Fruit fly (Drosophila melanogaster) whole organism, embryonic: ENCODE results near the gene kibra.

Experiments
- Abd-B ChIP-seq: fragments of 200-800 bp; sonication (Bioruptor generic); optimal IDR thresholded peaks from 2 replicates; lab custom pipeline; 2018; ENCODE audit warnings: missing biosample characterization, mild to moderate bottlenecking, missing genetic modification characterization, moderate library complexity
- B-H2 ChIP-seq: fragments of 200-800 bp; sonication (Bioruptor generic); optimal IDR thresholded peaks from 2 replicates; lab custom pipeline; 2018; ENCODE audit warnings: missing biosample characterization, mild to moderate bottlenecking, missing genetic modification characterization
- CG10366 ChIP-seq: fragments of 200-800 bp; sonication (Bioruptor generic); IDR thresholded peaks from 2 replicates; pipeline ENCODE4 v1.3.6; 2022; ENCODE audit warnings: missing biosample characterization, missing genetic modification characterization
- CG11085 ChIP-seq: fragments of 200-800 bp; sonication (Bioruptor generic); IDR thresholded peaks from 2 replicates; pipeline ENCODE4 v1.3.6; 2022; ENCODE audit warnings: missing biosample characterization, missing genetic modification characterization
- CG11504 ChIP-seq: fragments of 200-800 bp; sonication (Bioruptor generic); optimal IDR thresholded peaks from 3 replicates; lab custom pipeline; 2019; ENCODE audit warnings: missing biosample characterization, mild to moderate bottlenecking, missing genetic modification characterization, moderate library complexity
- CG15073 ChIP-seq: fragments of 200-800 bp; sonication (Bioruptor generic); optimal IDR thresholded peaks from 2 replicates; lab custom pipeline; 2016; ENCODE audit warnings: missing biosample characterization, missing genetic modification characterization
- CG15269 ChIP-seq: fragments of 200-800 bp; sonication (Bioruptor generic); optimal IDR thresholded peaks from 2 replicates; lab custom pipeline; 2018; ENCODE audit warnings: missing biosample characterization, mild to moderate bottlenecking, missing genetic modification characterization, moderate library complexity
- CG1603 ChIP-seq: fragments of 200-800 bp; sonication (Bioruptor generic); optimal IDR thresholded peaks from 2 replicates; lab custom pipeline; 2019; ENCODE audit warnings: missing biosample characterization, mild to moderate bottlenecking, missing genetic modification characterization, moderate library complexity
- CG17385 ChIP-seq: fragments of 200-800 bp; sonication (Bioruptor generic); optimal IDR thresholded peaks from 3 replicates; lab custom pipeline; 2018; ENCODE audit warnings: missing biosample characterization, mild to moderate bottlenecking, missing genetic modification characterization
- CG30403 ChIP-seq: fragments of 200-800 bp; sonication (Bioruptor generic); optimal IDR thresholded peaks from 3 replicates; lab custom pipeline; 2016; ENCODE audit warnings: missing biosample characterization, missing genetic modification characterization
- CG6854 ChIP-seq: fragments of 200-800 bp; sonication (Bioruptor generic); optimal IDR thresholded peaks from 3 replicates; lab custom pipeline; 2017; ENCODE audit warnings: missing biosample characterization, mild to moderate bottlenecking, missing genetic modification characterization
- CG7839 ChIP-seq: fragments of 200-800 bp; sonication (Bioruptor generic); optimal IDR thresholded peaks from 3 replicates; lab custom pipeline; 2018; ENCODE audit warnings: missing biosample characterization, mild to moderate bottlenecking, missing genetic modification characterization, moderate library complexity
- Dll ChIP-seq: fragments of 200-800 bp; sonication (Bioruptor generic); IDR thresholded peaks from 4 replicates; pipeline ENCODE4 v1.3.6; 2022; ENCODE audit warnings: missing biosample characterization, missing genetic modification characterization; ENCODE audit not compliant: partially characterized antibody
- Drgx ChIP-seq: fragments of 200-800 bp; sonication (Bioruptor generic); IDR thresholded peaks from 2 replicates; pipeline ENCODE4 v1.3.6; 2022; ENCODE audit warnings: missing biosample characterization, missing genetic modification characterization
- E2f2 ChIP-seq: fragments of 200-800 bp; sonication (Bioruptor generic); IDR thresholded peaks from 2 replicates; pipeline ENCODE4 v1.3.6; 2022; ENCODE audit warnings: missing biosample characterization, missing genetic modification characterization
- Hr51 ChIP-seq, 2 experiments: fragments of 200-800 bp; sonication (Bioruptor generic); optimal IDR thresholded peaks; 2 replicates in 1 of 2; 3 replicates in 1 of 2; lab custom pipeline; 2016 to 2018; ENCODE audit warnings: missing biosample characterization in 2 of 2, missing genetic modification characterization in 2 of 2, mild to moderate bottlenecking in 1 of 2, moderate library complexity in 1 of 2
- Hsf ChIP-seq: fragments of 200-800 bp; sonication (Bioruptor generic); optimal IDR thresholded peaks from 3 replicates; lab custom pipeline; 2016; ENCODE audit warnings: missing biosample characterization, missing genetic modification characterization
- Jarid2 ChIP-seq: fragments of 200-800 bp; sonication (Bioruptor generic); optimal IDR thresholded peaks from 3 replicates; lab custom pipeline; 2017; ENCODE audit warnings: mild to moderate bottlenecking, missing biosample characterization, missing genetic modification reagents, missing genetic modification characterization
- Med ChIP-seq: fragments of 200-800 bp; sonication (Bioruptor generic); peaks from one replicate; lab custom pipeline; 2016; ENCODE audit warnings: missing biosample characterization, missing genetic modification characterization, mild to moderate bottlenecking, inconsistent platforms, moderate library complexity
- Optix ChIP-seq: fragments of 200-800 bp; sonication (Bioruptor generic); IDR thresholded peaks from 3 replicates; pipeline ENCODE4 v1.3.6; 2022; ENCODE audit warnings: missing biosample characterization, missing genetic modification characterization
- PHDP ChIP-seq: fragments of 200-800 bp; sonication (Bioruptor generic); optimal IDR thresholded peaks from 3 replicates; lab custom pipeline; 2018; ENCODE audit warnings: missing biosample characterization, mild to moderate bottlenecking, missing genetic modification characterization, moderate library complexity
- Pdp1 ChIP-seq, 2 experiments: fragments of 200-800 bp; sonication (Bioruptor generic); optimal IDR thresholded peaks; 3 replicates each; lab custom pipeline; 2016; ENCODE audit warnings: missing biosample characterization in 2 of 2, missing genetic modification characterization in 2 of 2, mild to moderate bottlenecking in 1 of 2, moderate library complexity in 1 of 2
- Ptx1 ChIP-seq: fragments of 200-800 bp; sonication (Bioruptor generic); IDR thresholded peaks from 2 replicates; pipeline ENCODE4 v1.3.6; 2022; ENCODE audit warnings: missing biosample characterization, missing genetic modification characterization
- Rfx ChIP-seq: fragments of 200-800 bp; sonication (Bioruptor generic); IDR thresholded peaks from 2 replicates; pipeline ENCODE4 v1.3.6; 2022; ENCODE audit warnings: missing biosample characterization, missing genetic modification characterization
- Six4 ChIP-seq: fragments of 200-800 bp; sonication (Bioruptor generic); optimal IDR thresholded peaks from 2 replicates; lab custom pipeline; 2016; ENCODE audit warnings: missing biosample characterization, missing genetic modification characterization
- Sox102F ChIP-seq: fragments of 200-800 bp; sonication (Bioruptor generic); optimal IDR thresholded peaks from 2 replicates; lab custom pipeline; 2018; ENCODE audit warnings: missing biosample characterization, mild to moderate bottlenecking, missing genetic modification characterization, moderate library complexity
- ab ChIP-seq: fragments of 200-800 bp; sonication (Bioruptor generic); optimal IDR thresholded peaks from 2 replicates; lab custom pipeline; 2016; ENCODE audit warnings: missing biosample characterization, missing genetic modification characterization
- da ChIP-seq: fragments of 200-800 bp; sonication (Bioruptor generic); optimal IDR thresholded peaks from 2 replicates; lab custom pipeline; 2016; ENCODE audit warnings: missing biosample characterization, missing genetic modification characterization
- dpn ChIP-seq, 2 experiments: fragments of 200-800 bp; sonication (Bioruptor generic); optimal IDR thresholded peaks; 3 replicates each; lab custom pipeline; 2016; ENCODE audit warnings: missing biosample characterization in 2 of 2, missing genetic modification characterization in 2 of 2
- dysf ChIP-seq: fragments of 200-800 bp; sonication (Bioruptor generic); IDR thresholded peaks from 3 replicates; pipeline ENCODE4 v1.3.6; 2022; ENCODE audit warnings: missing biosample characterization, missing genetic modification characterization
- gem ChIP-seq: fragments of 200-800 bp; sonication (Bioruptor generic); optimal IDR thresholded peaks from 2 replicates; lab custom pipeline; 2019; ENCODE audit warnings: missing biosample characterization, mild to moderate bottlenecking, missing genetic modification characterization, moderate library complexity
- grau ChIP-seq: fragments of 200-800 bp; optimal IDR thresholded peaks from 3 replicates; lab custom pipeline; 2019; ENCODE audit warnings: missing biosample characterization, mild to moderate bottlenecking, missing genetic modification characterization, moderate library complexity
- gsb ChIP-seq: fragments of 200-800 bp; sonication (Bioruptor generic); IDR thresholded peaks from 2 replicates; pipeline ENCODE4 v1.3.6; 2022; ENCODE audit warnings: missing biosample characterization, missing genetic modification characterization
- klu ChIP-seq: fragments of 200-800 bp; sonication (Bioruptor generic); IDR thresholded peaks from 2 replicates; pipeline ENCODE4 v1.3.6; 2022; ENCODE audit warnings: missing biosample characterization, missing genetic modification characterization
- nmo ChIP-seq: fragments of 200-800 bp; sonication (Bioruptor generic); optimal IDR thresholded peaks from 2 replicates; lab custom pipeline; 2018; ENCODE audit warnings: missing biosample characterization, mild to moderate bottlenecking, missing genetic modification characterization, moderate library complexity
- pan ChIP-seq, 4 experiments: fragments of >200 bp in 3 of 4; fragments of 200-800 bp in 1 of 4; sonication (Bioruptor generic) in 1 of 4; optimal IDR thresholded peaks in 3 of 4; IDR thresholded peaks in 1 of 4; 2 replicates each; pipeline versions ENCODE4 v1.3.6 to Lab custom; 2017 to 2022; ENCODE audit warnings: missing biosample characterization in 2 of 4, missing genetic modification characterization in 2 of 4, mixed read lengths in 1 of 4
- prd ChIP-seq, 3 experiments: fragments of >200 bp in 2 of 3; fragments of 200-800 bp in 1 of 3; sonication (Bioruptor generic) in 1 of 3; optimal IDR thresholded peaks in 2 of 3; IDR thresholded peaks in 1 of 3; 2 replicates in 2 of 3; 3 replicates in 1 of 3; pipeline versions ENCODE4 v1.3.6 to Lab custom; 2017 to 2022; ENCODE audit warnings: missing biosample characterization in 1 of 3, missing genetic modification characterization in 1 of 3
- row ChIP-seq: fragments of 200-800 bp; sonication (Bioruptor generic); IDR thresholded peaks from 3 replicates; pipeline ENCODE4 v1.3.6; 2022; ENCODE audit warnings: missing biosample characterization, missing genetic modification characterization
- sens ChIP-seq: fragments of 200-800 bp; sonication (Bioruptor generic); peaks from one replicate; lab custom pipeline; 2016; ENCODE audit warnings: missing biosample characterization, missing genetic modification characterization
- sens-2 ChIP-seq: fragments of 200-800 bp; sonication (Bioruptor generic); IDR thresholded peaks from 2 replicates; pipeline ENCODE4 v1.3.6; 2022; ENCODE audit warnings: missing biosample characterization, missing genetic modification characterization
- sisA ChIP-seq: fragments of 200-800 bp; sonication (Bioruptor generic); IDR thresholded peaks from 2 replicates; pipeline ENCODE4 v1.3.6; 2022; ENCODE audit warnings: missing biosample characterization, missing genetic modification characterization
- slbo ChIP-seq: fragments of 200-800 bp; sonication (Bioruptor generic); IDR thresholded peaks from 2 replicates; pipeline ENCODE4 v1.3.6; 2022; ENCODE audit warnings: missing biosample characterization, missing genetic modification characterization
- so ChIP-seq: fragments of 200-800 bp; sonication (Bioruptor generic); IDR thresholded peaks from 3 replicates; pipeline ENCODE4 v1.3.6; 2022; ENCODE audit warnings: missing biosample characterization, missing genetic modification characterization
- vvl ChIP-seq: fragments of 200-800 bp; sonication (Bioruptor generic); IDR thresholded peaks from 2 replicates; pipeline ENCODE4 v1.3.6; 2022; ENCODE audit warnings: missing biosample characterization, missing genetic modification characterization
- zfh2 ChIP-seq: fragments of 200-800 bp; sonication (Bioruptor generic); optimal IDR thresholded peaks from 2 replicates; lab custom pipeline; 2016; ENCODE audit warnings: missing biosample characterization, missing genetic modification characterization

Gene kibra

DNA sequence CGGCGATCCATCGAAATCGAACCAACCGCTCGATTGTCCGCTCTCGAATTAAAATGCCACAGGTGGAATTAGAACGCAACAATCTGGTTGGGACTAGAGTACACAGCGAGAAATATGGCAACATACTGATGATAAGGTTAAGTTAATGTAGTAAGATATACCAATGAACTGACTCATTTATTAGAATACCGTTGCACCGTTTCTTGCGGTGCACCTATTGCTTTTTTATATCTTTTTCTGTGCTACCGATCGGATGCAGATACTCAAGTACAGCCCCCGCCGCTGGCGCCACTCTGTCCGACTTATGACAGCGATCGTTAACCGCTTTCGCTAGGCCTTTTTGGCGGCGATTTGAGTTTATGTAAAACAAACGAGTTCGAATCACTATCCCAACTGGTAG is 3.9 kb downstream of the kibra start (continued):
- peak; percentile 54 for TF ChIP-seq slbo (GFP tag; lab: Robert Waterston, UW)
- TF ChIP-seq Ptx1 (GFP tag; lab: Robert Waterston, UW) = peak; percentile 41; the same call in 1 of the 2 replicates
- TF ChIP-seq Six4 = no peak
- peak; percentile 18 for TF ChIP-seq CG30403 (GFP tag; lab: Kevin White, UChicago)
- peak; percentile 49 for TF ChIP-seq Sox102F (GFP tag; lab: Kevin White, UChicago)
- peak; percentile 31; the same call in 1 of the 2 replicates for TF ChIP-seq vvl (GFP tag; lab: Robert Waterston, UW)
- no peak for TF ChIP-seq da (GFP tag; lab: Kevin White, UChicago)
- no peak for TF ChIP-seq gsb
- peak; percentile 13 for TF ChIP-seq PHDP (tag; lab: Kevin White, UChicago)
- no peak for TF ChIP-seq ab (GFP tag; lab: Kevin White, UChicago)
- peak; percentile 33 for TF ChIP-seq Hsf (GFP tag; lab: Kevin White, UChicago)
- peak; percentile 33; the same call in 1 of the 2 replicates for TF ChIP-seq CG10366 (GFP tag; lab: Robert Waterston, UW)
- TF ChIP-seq sisA (GFP tag; lab: Robert Waterston, UW) = 0 out of 2 replicates have a peak, but pooled peaks have one; percentile 20
- peak; percentile 29 for TF ChIP-seq Abd-B (GFP tag; lab: Kevin White, UChicago)
- TF ChIP-seq CG11085 (GFP tag; lab: Robert Waterston, UW) = no peak
- no peak for TF ChIP-seq pan (optimal IDR thresholded peaks at IDR 0.05; lab: Kevin White, UChicago)
- TF ChIP-seq pan (GFP tag; optimal IDR thresholded peaks at IDR 0.05 in 1 of 2, IDR thresholded peaks at IDR 0.05 in 1 of 2) = peak in 1 of 2 experiments; percentile 11
- 0 out of 3 replicates have a peak, but pooled peaks have one; percentile 15 for TF ChIP-seq so (GFP tag; lab: Robert Waterston, UW)
- peak; percentile 20; the same call in 1 of the 2 replicates for TF ChIP-seq E2f2
- peak; percentile 28 for TF ChIP-seq grau
- peak; percentile 8 for TF ChIP-seq CG15269 (tag; lab: Kevin White, UChicago)
- TF ChIP-seq Optix (GFP tag; lab: Robert Waterston, UW) = 0 out of 3 replicates have a peak, but pooled peaks have one; percentile 33
- TF ChIP-seq CG11504 (tag; lab: Kevin White, UChicago) = peak; percentile 2
- no peak for TF ChIP-seq prd (optimal IDR thresholded peaks at IDR 0.05; lab: Kevin White, UChicago)
- peak; percentile 30; the same call in 1 of the 3 replicates for TF ChIP-seq prd (GFP tag; IDR thresholded peaks at IDR 0.05; lab: Robert Waterston, UW)
- TF ChIP-seq Dll (GFP tag; lab: Robert Waterston, UW) = no peak
- TF ChIP-seq Rfx (GFP tag; lab: Robert Waterston, UW) = no peak
- peak; percentile 19 for TF ChIP-seq CG7839
- TF ChIP-seq sens-2 (GFP tag; lab: Robert Waterston, UW) = 0 out of 2 replicates have a peak, but pooled peaks have one; percentile 35
- peak; percentile 19 for TF ChIP-seq gem (tag; lab: Kevin White, UChicago)
- peak; percentile 14 for TF ChIP-seq CG1603 (tag; lab: Kevin White, UChicago)
- TF ChIP-seq sens (GFP tag; lab: Kevin White, UChicago) = peak; percentile 85
- TF ChIP-seq Hr51 (GFP tag; optimal IDR thresholded peaks at IDR 0.05; lab: Kevin White, UChicago) = peak in 1 of 2 experiments; percentile 30
- peak; percentile 70 for TF ChIP-seq Drgx (GFP tag; lab: Robert Waterston, UW)
- TF ChIP-seq nmo (GFP tag; lab: Kevin White, UChicago) = peak; percentile 39
- no peak for TF ChIP-seq CG15073
- peak; percentile 86 for TF ChIP-seq Med (GFP tag; lab: Kevin White, UChicago)
- no peak for TF ChIP-seq CG6854 (GFP tag; lab: Kevin White, UChicago)
- no peak for TF ChIP-seq Jarid2 (GFP tag; lab: Kevin White, UChicago)
- TF ChIP-seq klu (GFP tag; lab: Robert Waterston, UW) = 0 out of 2 replicates have a peak, but pooled peaks have one; percentile 12
- peak; percentile 8 for TF ChIP-seq zfh2 (GFP tag; lab: Kevin White, UChicago)
- 0 out of 3 replicates have a peak, but pooled peaks have one; percentile 31 for TF ChIP-seq dysf (GFP tag; lab: Robert Waterston, UW)
- TF ChIP-seq Pdp1 (GFP tag; optimal IDR thresholded peaks at IDR 0.05; lab: Kevin White, UChicago) = peak in 1 of 2 experiments; percentile 23
- TF ChIP-seq dpn (GFP tag; optimal IDR thresholded peaks at IDR 0.05; lab: Kevin White, UChicago) = peak in 1 of 2 experiments; percentile 4
- no peak for TF ChIP-seq B-H2 (GFP tag; lab: Kevin White, UChicago)
- TF ChIP-seq CG17385 (GFP tag; lab: Kevin White, UChicago) = peak; percentile 2
- TF ChIP-seq row (GFP tag; lab: Robert Waterston, UW) = peak; percentile 51
